Worm (Caenorhabditis elegans) whole organism, L1 larva: ENCODE data around the gene srh-44.

ENCODE experiments used
- ama-1 ChIP-seq: fragments of 150-350 bp; optimal IDR thresholded peaks from 2 replicates; lab custom pipeline; 2014
- blmp-1 ChIP-seq: fragments of 150-350 bp; optimal IDR thresholded peaks from 2 replicates; lab custom pipeline; 2014; ENCODE audit warnings: missing biosample characterization, missing genetic modification characterization
- efl-3 ChIP-seq: fragments of 200-800 bp; sonication (Bioruptor generic); optimal IDR thresholded peaks from 2 replicates; lab custom pipeline; 2018; ENCODE audit warnings: mild to moderate bottlenecking, missing genetic modification characterization, missing compliant biosample characterization
- irx-1 ChIP-seq: sonication (generic microtip); optimal IDR thresholded peaks from 2 replicates; lab custom pipeline; 2016; ENCODE audit warnings: missing genetic modification characterization, missing compliant biosample characterization
- lsy-2 ChIP-seq, 2 experiments: fragments of 150-350 bp; optimal IDR thresholded peaks; 2 replicates each; lab custom pipeline; 2014; ENCODE audit warnings: missing biosample characterization in 2 of 2, missing genetic modification characterization in 2 of 2
- snpc-4 ChIP-seq: fragments of 150-350 bp; optimal IDR thresholded peaks from 2 replicates; lab custom pipeline; 2014; ENCODE audit warnings: missing biosample characterization, missing genetic modification characterization

ce11 chrII:11497365-11497764 is 17.5 kb upstream of the srh-44 start, which contains the start of gene B0334.5:
- no peak for TF ChIP-seq snpc-4 (tag; lab: Kevin White, UChicago)
- TF ChIP-seq ama-1, result no peak
- TF ChIP-seq blmp-1 (tag; lab: Kevin White, UChicago), result no peak
- no peak for TF ChIP-seq efl-3
- TF ChIP-seq irx-1 (tag; lab: Kevin White, UChicago), result no peak
- no peak for TF ChIP-seq lsy-2 (tag; optimal IDR thresholded peaks at IDR 0.05; lab: Kevin White, UChicago)
